Fruit fly (Drosophila melanogaster): ENCODE measurements around the gene CG6927.

CG6927 gene

dm6 chrX:4943505-4943904, 36.8 kb downstream of the CG6927 start:
- TF ChIP-seq psq (optimal IDR thresholded peaks at IDR 0.05), result no peak
- TF ChIP-seq ttk (optimal IDR thresholded peaks at IDR 0.05), result no peak
- TF ChIP-seq Myc (optimal IDR thresholded peaks at IDR 0.05), result no peak

dm6 chrX:4955788-4956442, 49.2 kb downstream of the CG6927 start:
- TF ChIP-seq psq (optimal IDR thresholded peaks at IDR 0.05), result no peak
- no peak for TF ChIP-seq Myc (optimal IDR thresholded peaks at IDR 0.05)
- TF ChIP-seq ttk (optimal IDR thresholded peaks at IDR 0.05), result no peak
- TF ChIP-seq h (optimal IDR thresholded peaks at IDR 0.05), result no peak
- no peak for TF ChIP-seq insv (optimal IDR thresholded peaks at IDR 0.05)
- no peak for TF ChIP-seq Sin3A (optimal IDR thresholded peaks at IDR 0.05)
